Fruit fly (Drosophila melanogaster): ENCODE data around the gene beta4GalNAcTB.

beta4GalNAcTB gene

dm6 chr3R:28998999-28999398 lies 34.8 kb downstream of the beta4GalNAcTB start (continued):
- TF ChIP-seq CG6792 (GFP tag; optimal IDR thresholded peaks at IDR 0.05) (peak; percentile 29), CG15336 (GFP tag; IDR thresholded peaks at IDR 0.05) (no peak), cyc (GFP tag; optimal IDR thresholded peaks at IDR 0.05) (peak; percentile 30), fd59A (GFP tag; optimal IDR thresholded peaks at IDR 0.05) (peak; percentile 57)

DNA sequence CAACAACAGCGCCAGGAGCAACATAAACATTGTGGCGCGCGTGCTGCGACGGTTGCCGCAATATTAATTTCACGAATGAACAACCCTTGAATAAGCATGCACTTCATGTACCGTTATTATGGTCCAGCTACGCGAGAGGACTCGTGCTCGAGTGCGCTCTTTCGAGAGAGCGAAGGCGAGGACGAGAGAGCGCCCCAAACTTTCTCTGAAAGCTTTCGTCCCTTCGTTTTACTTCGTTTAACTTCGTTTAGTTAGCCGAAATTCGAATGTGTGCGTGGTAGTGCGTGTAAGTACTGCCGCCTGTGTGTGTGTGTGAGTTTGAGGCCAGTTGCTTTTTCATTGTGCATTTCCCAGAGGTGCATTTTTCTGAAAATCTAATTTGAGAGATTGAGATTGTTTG lies 43.1 kb downstream of the beta4GalNAcTB start:
- TF ChIP-seq CG8632 (GFP tag; optimal IDR thresholded peaks at IDR 0.05): no peak
- no peak for TF ChIP-seq Hr4 (GFP tag; optimal IDR thresholded peaks at IDR 0.05)
- TF ChIP-seq CG8119 (GFP tag; IDR thresholded peaks at IDR 0.05): no peak
- TF ChIP-seq achi (GFP tag; optimal IDR thresholded peaks at IDR 0.05): no peak
- no peak for TF ChIP-seq fd59A (GFP tag; optimal IDR thresholded peaks at IDR 0.05)
- TF ChIP-seq CG6792 (GFP tag; optimal IDR thresholded peaks at IDR 0.05): no peak

DNA sequence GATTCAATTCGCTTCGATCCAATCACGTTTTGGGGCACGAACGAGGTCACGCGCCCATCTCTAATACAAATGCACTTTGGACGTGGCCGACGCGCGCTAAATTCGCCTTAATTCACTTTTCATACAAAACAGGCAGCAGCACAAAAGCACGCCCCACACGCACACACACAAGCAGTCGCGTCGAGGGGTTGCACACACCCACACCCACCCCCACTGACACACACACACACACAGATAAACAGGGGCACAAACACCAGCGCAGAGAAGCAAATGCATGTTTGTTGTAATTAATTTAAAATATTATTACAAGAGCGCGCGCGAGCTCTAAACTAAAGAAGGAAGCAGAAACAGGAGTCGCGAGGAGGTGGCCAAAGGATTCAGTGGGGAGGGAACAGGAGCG lies 44.4 kb downstream of the beta4GalNAcTB start:
- no peak for TF ChIP-seq CG3032 (tag; optimal IDR thresholded peaks at IDR 0.05)
- no peak for TF ChIP-seq ss (GFP tag; optimal IDR thresholded peaks at IDR 0.05)
- no peak for TF ChIP-seq CG4318 (GFP tag; optimal IDR thresholded peaks at IDR 0.05)
- no peak for TF ChIP-seq Sox15 (GFP tag; optimal IDR thresholded peaks at IDR 0.05)
- no peak for TF ChIP-seq CG11762 (GFP tag; optimal IDR thresholded peaks at IDR 0.05; ENCODE audit: insufficient read depth)
- no peak for TF ChIP-seq CG6276 (GFP tag; optimal IDR thresholded peaks at IDR 0.05)
- no peak for TF ChIP-seq CG32006 (GFP tag; optimal IDR thresholded peaks at IDR 0.05)
- no peak for TF ChIP-seq Eip78C (GFP tag)
- no peak for TF ChIP-seq pdm3 (GFP tag; optimal IDR thresholded peaks at IDR 0.05)

DNA sequence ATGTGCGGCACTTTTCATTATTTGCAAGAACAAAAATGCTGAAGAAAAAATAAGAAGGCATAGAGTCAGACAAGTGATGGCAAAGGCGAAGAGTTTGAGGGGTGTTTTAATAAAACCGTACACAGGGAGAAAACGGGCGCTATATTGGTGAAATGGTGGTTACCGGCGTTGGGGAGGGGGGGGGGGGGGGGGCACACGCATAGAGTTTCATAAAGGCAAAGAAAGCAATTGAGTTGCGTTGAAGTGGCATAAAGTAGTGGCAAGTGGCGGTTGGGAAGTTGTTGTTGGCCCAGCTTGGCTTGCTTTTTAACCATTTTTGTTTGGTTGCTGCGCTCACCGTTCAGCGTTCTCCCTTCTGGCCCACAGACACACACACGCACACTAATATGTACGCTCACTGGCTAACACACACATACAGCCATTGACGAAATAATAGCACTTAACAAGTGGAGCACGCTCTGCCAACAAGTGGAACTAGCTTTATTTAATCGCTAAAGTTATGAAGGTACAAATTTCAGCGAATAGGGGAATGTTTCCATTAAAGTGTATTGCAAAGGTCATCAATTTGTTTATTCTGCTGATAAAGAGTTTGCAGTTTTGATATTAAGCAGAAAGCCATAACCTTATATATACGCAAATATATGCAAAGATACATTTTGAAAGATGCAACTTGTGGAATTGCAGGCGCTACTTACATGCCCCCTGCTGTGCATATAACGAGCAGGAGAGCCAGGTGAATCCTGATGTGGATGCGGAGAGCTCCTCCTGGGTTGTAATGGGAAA lies 46.0 kb downstream of the beta4GalNAcTB start:
- TF ChIP-seq CG31627 (GFP tag; optimal IDR thresholded peaks at IDR 0.05) (peak; percentile 9), acj6 (GFP tag; optimal IDR thresholded peaks at IDR 0.05) (peak; percentile 36), Eip75B (GFP tag; optimal IDR thresholded peaks at IDR 0.05) (no peak), CG4318 (GFP tag; optimal IDR thresholded peaks at IDR 0.05) (peak; percentile 18), CG6163 (GFP tag; IDR thresholded peaks at IDR 0.05) (no peak), CG16779 (tag; optimal IDR thresholded peaks at IDR 0.05) (peak; percentile 4), ss (GFP tag; optimal IDR thresholded peaks at IDR 0.05) (peak in 1 of 2 experiments; percentile 29), CG10669 (GFP tag; optimal IDR thresholded peaks at IDR 0.05) (peak; percentile 49), CG6854 (GFP tag; optimal IDR thresholded peaks at IDR 0.05) (no peak), Hr38 (GFP tag; optimal IDR thresholded peaks at IDR 0.05) (no peak), Met (GFP tag; optimal IDR thresholded peaks at IDR 0.05) (no peak), spab (GFP tag; optimal IDR thresholded peaks at IDR 0.05) (peak; percentile 38), Hr4 (GFP tag; optimal IDR thresholded peaks at IDR 0.05) (peak; percentile 30), dsx (GFP tag; optimal IDR thresholded peaks at IDR 0.05; ENCODE audit: poor library complexity, severe bottlenecking) (peak; percentile 26), achi (GFP tag; optimal IDR thresholded peaks at IDR 0.05) (peak; percentile 3), CG3919 (GFP tag; optimal IDR thresholded peaks at IDR 0.05) (peak; percentile 35), dac (GFP tag; optimal IDR thresholded peaks at IDR 0.05) (no peak), fd59A (GFP tag; optimal IDR thresholded peaks at IDR 0.05) (peak; percentile 25), CG34406 (GFP tag; optimal IDR thresholded peaks at IDR 0.05) (no peak), OdsH (GFP tag; optimal IDR thresholded peaks at IDR 0.05) (peak; percentile 4), CG32006 (GFP tag; optimal IDR thresholded peaks at IDR 0.05) (peak; percentile 53), CG6808 (GFP tag; optimal IDR thresholded peaks at IDR 0.05) (peak; percentile 41), Eip78C (GFP tag) (peak; percentile 79), CG8632 (GFP tag; optimal IDR thresholded peaks at IDR 0.05) (peak; percentile 8), pdm3 (GFP tag; optimal IDR thresholded peaks at IDR 0.05) (peak; percentile 31), CG15336 (GFP tag; IDR thresholded peaks at IDR 0.05) (peak; percentile 31), CG10631 (GFP tag; optimal IDR thresholded peaks at IDR 0.05) (peak; percentile 33), CG3032 (tag; optimal IDR thresholded peaks at IDR 0.05) (peak; percentile 32), Hr39 (GFP tag; optimal IDR thresholded peaks at IDR 0.05) (no peak), Ets96B (tag; optimal IDR thresholded peaks at IDR 0.05) (peak; percentile 50), Sox14 (GFP tag; optimal IDR thresholded peaks at IDR 0.05) (peak; percentile 17), svp (GFP tag) (peak; percentile 72), lz (GFP tag; optimal IDR thresholded peaks at IDR 0.05) (peak; percentile 17)

Data from whole organism, prepupa.